Worm (Caenorhabditis elegans) whole organism, early embryonic: ENCODE measurements around the gene hrg-6.

Source experiments
- B0310.2 ChIP-seq: sonication (generic microtip); optimal IDR thresholded peaks from 2 replicates; lab custom pipeline; 2016; ENCODE audit warnings: mild to moderate bottlenecking, missing genetic modification characterization, missing compliant biosample characterization
- F13C5.2 ChIP-seq: sonication (generic microtip); optimal IDR thresholded peaks from 2 replicates; lab custom pipeline; 2017; ENCODE audit warnings: mild to moderate bottlenecking, missing genetic modification characterization, inconsistent platforms, missing compliant biosample characterization
- ama-1 ChIP-seq: fragments of 150-350 bp; optimal IDR thresholded peaks from 2 replicates; lab custom pipeline; 2014
- ceh-13 ChIP-seq: fragments of 200-800 bp; sonication (Bioruptor generic); optimal IDR thresholded peaks from 2 replicates; lab custom pipeline; 2018; ENCODE audit warnings: mild to moderate bottlenecking, missing genetic modification characterization, missing compliant biosample characterization
- ets-7 ChIP-seq: sonication (generic microtip); optimal IDR thresholded peaks from 2 replicates; lab custom pipeline; 2016; ENCODE audit warnings: missing genotype, missing genetic modification characterization, missing compliant biosample characterization
- pes-1 ChIP-seq: fragments of 200-800 bp; sonication (Bioruptor generic); IDR thresholded peaks from 2 replicates; pipeline ENCODE4 v1.3.6; 2022; ENCODE audit warnings: missing genetic modification reagents, missing genetic modification characterization, missing compliant biosample characterization

ce11 chrIV:11025941-11026340 lies 6.4 kb upstream of the hrg-6 start:
- TF ChIP-seq ama-1 (lab: Kevin White, UChicago) (peak; percentile 92), B0310.2 (tag; lab: Kevin White, UChicago) (peak; percentile 99), pes-1 (GFP tag; lab: Robert Waterston, UW) (peak; percentile 99), ceh-13 (GFP tag; lab: Kevin White, UChicago) (peak; percentile 98), ets-7 (tag; lab: Kevin White, UChicago) (peak; percentile 96), F13C5.2 (peak; percentile 99)
